Worm (Caenorhabditis elegans) whole organism, L4 larva: ENCODE measurements around the gene C25H3.10.

ENCODE experiments used
- F10B5.3 ChIP-seq: sonication (generic microtip); optimal IDR thresholded peaks from 2 replicates; lab custom pipeline; 2016; ENCODE audit warnings: mild to moderate bottlenecking, missing genetic modification characterization, missing compliant biosample characterization
- Y105C5A.15 ChIP-seq: fragments of 200-800 bp; sonication (Bioruptor generic); IDR thresholded peaks from 2 replicates; pipeline ENCODE4 v1.3.6; 2022; ENCODE audit warnings: missing genetic modification characterization, missing compliant biosample characterization
- Y48G9A.11 ChIP-seq: fragments of 200-800 bp; sonication (Bioruptor generic); IDR thresholded peaks from 2 replicates; pipeline ENCODE4 v1.3.6; 2022; ENCODE audit warnings: missing genetic modification reagents, missing genetic modification characterization, missing compliant biosample characterization
- Y5F2A.4 ChIP-seq: fragments of 200-800 bp; sonication (Bioruptor generic); optimal IDR thresholded peaks from 2 replicates; lab custom pipeline; 2018; ENCODE audit warnings: mild to moderate bottlenecking, missing genetic modification characterization, missing compliant biosample characterization
- Y75B8A.6 ChIP-seq: fragments of 200-800 bp; sonication (Bioruptor generic); IDR thresholded peaks from 2 replicates; pipeline ENCODE4 v1.3.6; 2022; ENCODE audit warnings: missing genetic modification reagents, missing genetic modification characterization, missing compliant biosample characterization
- aha-1 ChIP-seq: fragments of 150-350 bp; peaks from one replicate; lab custom pipeline; 2014; ENCODE audit warnings: missing biosample characterization, missing genetic modification characterization
- aly-2 ChIP-seq: sonication (generic microtip); optimal IDR thresholded peaks from 2 replicates; lab custom pipeline; 2018; ENCODE audit warnings: missing biosample characterization, missing genetic modification characterization
- ama-1 ChIP-seq: fragments of 150-350 bp; optimal IDR thresholded peaks from 2 replicates; lab custom pipeline; 2014; ENCODE audit warnings: inconsistent platforms, mixed read lengths
- arid-1 ChIP-seq: fragments of 200-800 bp; sonication (Bioruptor generic); conservative IDR thresholded peaks from 2 replicates; pipeline ENCODE4 v1.3.6; 2022; ENCODE audit warnings: missing genetic modification reagents, missing genetic modification characterization, missing compliant biosample characterization
- ceh-28 ChIP-seq: fragments of 150-350 bp; optimal IDR thresholded peaks from 2 replicates; lab custom pipeline; 2014; ENCODE audit warnings: missing biosample characterization, missing genetic modification reagents, missing genetic modification characterization
- ceh-44 ChIP-seq: fragments of 200-800 bp; sonication (Bioruptor generic); IDR thresholded peaks from 2 replicates; pipeline ENCODE4 v1.3.6; 2022; ENCODE audit warnings: missing genetic modification reagents, missing genetic modification characterization, missing compliant biosample characterization
- daf-19 ChIP-seq: fragments of 200-800 bp; sonication (Bioruptor generic); conservative IDR thresholded peaks from 2 replicates; pipeline ENCODE4 v1.3.6; 2022; ENCODE audit warnings: missing genetic modification characterization, missing compliant biosample characterization
- fos-1 ChIP-seq: fragments of 150-350 bp; optimal IDR thresholded peaks from 2 replicates; lab custom pipeline; 2014; ENCODE audit warnings: missing biosample characterization, missing genetic modification characterization
- gei-8 ChIP-seq: fragments of 200-800 bp; sonication (Bioruptor generic); optimal IDR thresholded peaks from 2 replicates; lab custom pipeline; 2018; ENCODE audit warnings: mild to moderate bottlenecking, missing genetic modification characterization, missing compliant biosample characterization
- hlh-11 ChIP-seq: fragments of 200-800 bp; sonication (Bioruptor generic); optimal IDR thresholded peaks from 2 replicates; lab custom pipeline; 2018; ENCODE audit warnings: mild to moderate bottlenecking, missing genetic modification characterization, missing compliant biosample characterization
- hmg-1.1 ChIP-seq: fragments of 200-800 bp; sonication (Bioruptor generic); IDR thresholded peaks from 2 replicates; pipeline ENCODE4 v1.3.6; 2022; ENCODE audit warnings: missing genetic modification reagents, missing genetic modification characterization, missing compliant biosample characterization
- lin-1 ChIP-seq: fragments of 200-800 bp; sonication (Bioruptor generic); IDR thresholded peaks from 2 replicates; pipeline ENCODE4 v1.3.6; 2022; ENCODE audit warnings: missing genetic modification reagents, missing genetic modification characterization, missing compliant biosample characterization
- lin-15B ChIP-seq: fragments of 150-350 bp; sonication (generic microtip); optimal IDR thresholded peaks from 3 replicates; lab custom pipeline; 2014; ENCODE audit warnings: missing biosample characterization, missing genetic modification characterization
- lin-39 ChIP-seq: fragments of 150-350 bp; optimal IDR thresholded peaks from 2 replicates; lab custom pipeline; 2014; ENCODE audit warnings: missing biosample characterization, missing genetic modification reagents, missing genetic modification characterization
- mdt-29 ChIP-seq: fragments of 200-800 bp; sonication (Bioruptor generic); IDR thresholded peaks from 2 replicates; pipeline ENCODE4 v1.3.6; 2022; ENCODE audit warnings: missing genetic modification reagents, missing genetic modification characterization, missing compliant biosample characterization
- mep-1 ChIP-seq: fragments of 150-350 bp; sonication (generic microtip); optimal IDR thresholded peaks from 3 replicates; lab custom pipeline; 2014; ENCODE audit warnings: missing biosample characterization, missing genetic modification characterization
- mes-2 ChIP-seq: sonication (generic microtip); optimal IDR thresholded peaks from 2 replicates; lab custom pipeline; 2016; ENCODE audit warnings: missing genotype, mild to moderate bottlenecking, missing genetic modification characterization, missing compliant biosample characterization; ENCODE audit not compliant: poor library complexity, severe bottlenecking
- mxl-3 ChIP-seq: fragments of 200-800 bp; sonication (Bioruptor generic); optimal IDR thresholded peaks from 2 replicates; lab custom pipeline; 2018; ENCODE audit warnings: mild to moderate bottlenecking, missing genetic modification characterization, missing compliant biosample characterization
- nhr-102 ChIP-seq: sonication (generic microtip); optimal IDR thresholded peaks from 2 replicates; lab custom pipeline; 2016; ENCODE audit warnings: mild to moderate bottlenecking, missing genetic modification characterization, moderate library complexity, missing compliant biosample characterization
- nhr-11 ChIP-seq: fragments of 150-350 bp; optimal IDR thresholded peaks from 2 replicates; lab custom pipeline; 2014; ENCODE audit warnings: missing biosample characterization, missing genetic modification characterization
- nhr-28 ChIP-seq: fragments of 150-350 bp; optimal IDR thresholded peaks from 2 replicates; lab custom pipeline; 2014; ENCODE audit warnings: missing biosample characterization, missing genetic modification characterization
- nhr-6 ChIP-seq: fragments of 150-350 bp; optimal IDR thresholded peaks from 2 replicates; lab custom pipeline; 2014; ENCODE audit warnings: missing biosample characterization, missing genetic modification characterization
- nhr-77 ChIP-seq: fragments of 150-350 bp; optimal IDR thresholded peaks from 2 replicates; lab custom pipeline; 2014; ENCODE audit warnings: missing biosample characterization, missing genetic modification characterization
- pqm-1 ChIP-seq: sonication (generic microtip); optimal IDR thresholded peaks from 2 replicates; lab custom pipeline; 2017; ENCODE audit warnings: missing biosample characterization, missing genetic modification characterization
- sdz-12 ChIP-seq: fragments of 200-800 bp; sonication (Bioruptor generic); optimal IDR thresholded peaks from 2 replicates; lab custom pipeline; 2018; ENCODE audit warnings: mild to moderate bottlenecking, missing genetic modification characterization, missing compliant biosample characterization
- snpc-4 ChIP-seq: fragments of 150-350 bp; optimal IDR thresholded peaks from 2 replicates; lab custom pipeline; 2014; ENCODE audit warnings: missing biosample characterization, missing genetic modification characterization
- tag-97 ChIP-seq: fragments of 200-800 bp; sonication (Bioruptor generic); IDR thresholded peaks from 2 replicates; pipeline ENCODE4 v1.3.6; 2022; ENCODE audit warnings: missing genetic modification characterization, missing compliant biosample characterization
- unc-62 ChIP-seq, 3 experiments: fragments of 150-350 bp in 1 of 3; sonication (generic microtip); optimal IDR thresholded peaks in 2 of 3; peaks in 1 of 3; 1 replicate in 1 of 3; 2 replicates in 2 of 3; lab custom pipeline; 2014 to 2017; ENCODE audit warnings: missing biosample characterization in 3 of 3, missing genetic modification characterization in 3 of 3, missing genetic modification reagents in 3 of 3, missing genotype in 1 of 3
- zfp-2 ChIP-seq: sonication (generic microtip); optimal IDR thresholded peaks from 2 replicates; lab custom pipeline; 2016; ENCODE audit warnings: mild to moderate bottlenecking, missing genetic modification characterization, missing compliant biosample characterization
- zfp-3 ChIP-seq: fragments of 200-800 bp; sonication (Bioruptor generic); conservative IDR thresholded peaks from 2 replicates; pipeline ENCODE4 v1.3.6; 2022; ENCODE audit warnings: missing genetic modification reagents, missing genetic modification characterization, missing compliant biosample characterization
- ztf-11 ChIP-seq: fragments of 150-350 bp; optimal IDR thresholded peaks from 2 replicates; lab custom pipeline; 2014; ENCODE audit warnings: missing biosample characterization, missing genetic modification characterization
- ztf-7 ChIP-seq: fragments of 150-350 bp; optimal IDR thresholded peaks from 2 replicates; lab custom pipeline; 2014; ENCODE audit warnings: missing biosample characterization, missing genetic modification characterization

Gene C25H3.10

ce11 chrII:5660736-5661734 lies 37.7 kb downstream of the C25H3.10 start, which contains the start of the genes ift-43 and mdt-26 (continued):
- no peak for TF ChIP-seq pqm-1 (tag; lab: Kevin White, UChicago)
- no peak for TF ChIP-seq Y105C5A.15 (GFP tag; lab: Robert Waterston, UW)
- no peak for TF ChIP-seq ztf-7
- peak; percentile 77 for TF ChIP-seq mep-1 (tag; lab: Kevin White, UChicago)
- TF ChIP-seq ztf-11 (tag; lab: Kevin White, UChicago) = no peak
- TF ChIP-seq nhr-6 (tag; lab: Kevin White, UChicago) = no peak
- TF ChIP-seq nhr-28 (tag; lab: Kevin White, UChicago) = peak; percentile 46
- TF ChIP-seq zfp-3 = 0 out of 2 replicates have a peak, but pooled peaks have one; percentile 36
- TF ChIP-seq hlh-11 (tag; lab: Kevin White, UChicago) = peak; percentile 53
- TF ChIP-seq lin-39 (tag; lab: Kevin White, UChicago) = no peak
- peak; percentile 0 for TF ChIP-seq nhr-77 (tag; lab: Kevin White, UChicago)
- TF ChIP-seq zfp-2 = no peak
- peak; percentile 76 for TF ChIP-seq ceh-28
- TF ChIP-seq fos-1 (tag; lab: Kevin White, UChicago) = no peak
- TF ChIP-seq sdz-12 (GFP tag; lab: Kevin White, UChicago) = no peak
- TF ChIP-seq ama-1 (lab: Kevin White, UChicago) = peak; percentile 100
- TF ChIP-seq Y75B8A.6 (GFP tag; lab: Robert Waterston, UW) = peak; percentile 73; the same call in 1 of the 2 replicates
- TF ChIP-seq nhr-11 (tag; lab: Kevin White, UChicago) = peak; percentile 69
- TF ChIP-seq Y48G9A.11 = peak; percentile 30; the same call in 1 of the 2 replicates
- no peak for TF ChIP-seq aly-2 (tag; lab: Kevin White, UChicago)
- peak; percentile 91 for TF ChIP-seq daf-19 (GFP tag; lab: Robert Waterston, UW)
- peak; percentile 74 for TF ChIP-seq mes-2 (tag; lab: Kevin White, UChicago)
- TF ChIP-seq Y5F2A.4 (GFP tag; lab: Kevin White, UChicago) = no peak
- peak; percentile 65; the same call in 1 of the 2 replicates for TF ChIP-seq mdt-29 (GFP tag; lab: Robert Waterston, UW)
- peak; percentile 70 for TF ChIP-seq nhr-102 (tag; lab: Kevin White, UChicago)
- peak in 1 of 2 experiments; percentile 97 for TF ChIP-seq unc-62 (GFP tag; optimal IDR thresholded peaks at IDR 0.05 in 1 of 2; lab: Kevin White, UChicago)
- no peak for TF ChIP-seq unc-62 (tag; optimal IDR thresholded peaks at IDR 0.05; lab: Kevin White, UChicago)
- no peak for TF ChIP-seq snpc-4 (tag; lab: Kevin White, UChicago)
- TF ChIP-seq mxl-3 (GFP tag; lab: Kevin White, UChicago) = peak; percentile 47
- TF ChIP-seq hmg-1.1 (GFP tag; lab: Robert Waterston, UW) = peak; percentile 94
- no peak for TF ChIP-seq lin-15B (tag; lab: Kevin White, UChicago)
- TF ChIP-seq aha-1 (tag; lab: Kevin White, UChicago) = peak; percentile 99
- peak; percentile 78 for TF ChIP-seq arid-1 (GFP tag; lab: Robert Waterston, UW)
- TF ChIP-seq tag-97 (GFP tag; lab: Robert Waterston, UW) = no peak
- TF ChIP-seq lin-1 (GFP tag; lab: Robert Waterston, UW) = no peak
- TF ChIP-seq gei-8 (GFP tag; lab: Kevin White, UChicago) = no peak
- peak; percentile 64; the same call in 1 of the 2 replicates for TF ChIP-seq ceh-44 (GFP tag; lab: Robert Waterston, UW)
- TF ChIP-seq, all 104 proteins: peak for 63

- TF ChIP-seq aha-1 (tag; lab: Kevin White, UChicago) (peak; percentile 96), F10B5.3 (tag; lab: Kevin White, UChicago) (no peak), gei-8 (GFP tag; lab: Kevin White, UChicago) (no peak)
These were observed 38.6 kb downstream of the C25H3.10 start for ce11 chrII:5660155-5660554.
